Worm (Caenorhabditis elegans): ENCODE data around the gene C18B2.3.

C18B2.3 gene

DNA sequence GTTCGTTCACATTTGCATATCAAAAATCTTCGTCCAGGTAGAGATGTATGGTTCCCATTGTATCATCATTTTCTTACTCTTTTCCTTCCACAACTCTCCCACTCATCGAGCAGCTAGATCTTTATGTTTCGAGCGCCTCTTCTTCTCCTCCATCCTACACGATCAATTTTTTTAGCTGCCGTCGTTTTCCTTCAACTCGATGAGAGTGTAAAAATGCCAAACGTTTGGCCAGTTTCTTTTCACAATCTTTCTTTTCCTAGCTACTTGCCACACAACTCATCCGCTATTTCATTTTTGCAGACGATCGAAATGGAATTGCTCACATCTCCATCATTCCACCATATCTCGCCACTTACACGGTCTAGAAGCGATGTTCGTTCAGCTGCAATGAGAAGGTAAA, at the start of gene C18B2.3:
Gene C18B2.3, plus strand, starts transcription at position 301 of the 400 bp plus-strand sequence.
- TF ChIP-seq ceh-13 (GFP tag; optimal IDR thresholded peaks at IDR 0.05) (no peak), ets-7 (tag; optimal IDR thresholded peaks at IDR 0.05) (no peak), hnd-1 (tag; optimal IDR thresholded peaks at IDR 0.05) (no peak), tbx-11 (GFP tag; IDR thresholded peaks at IDR 0.05) (no peak)

DNA sequence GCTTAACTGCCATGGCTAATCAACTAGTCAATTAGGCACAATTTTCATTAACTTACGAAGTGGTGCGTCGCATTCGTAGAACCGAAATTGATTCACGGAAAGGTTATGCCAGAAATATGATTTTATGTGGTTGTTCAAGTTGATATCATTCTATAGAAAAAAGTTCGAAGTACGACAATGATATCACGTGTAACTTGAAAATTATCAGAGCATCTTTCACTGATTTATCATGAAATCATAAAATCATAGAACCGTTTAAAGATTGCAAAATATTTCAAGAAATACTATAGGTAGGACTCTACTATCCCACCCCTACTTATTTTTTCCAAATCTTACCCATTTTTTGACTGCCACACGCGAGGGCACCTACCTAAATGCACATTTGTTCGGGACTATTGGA, 48.7 kb upstream of the C18B2.3 start:
- TF ChIP-seq F13C5.2 (tag; optimal IDR thresholded peaks at IDR 0.05): no peak
- TF ChIP-seq hnd-1 (tag; optimal IDR thresholded peaks at IDR 0.05): no peak
- no peak for TF ChIP-seq hmg-4 (GFP tag; optimal IDR thresholded peaks at IDR 0.05)

DNA sequence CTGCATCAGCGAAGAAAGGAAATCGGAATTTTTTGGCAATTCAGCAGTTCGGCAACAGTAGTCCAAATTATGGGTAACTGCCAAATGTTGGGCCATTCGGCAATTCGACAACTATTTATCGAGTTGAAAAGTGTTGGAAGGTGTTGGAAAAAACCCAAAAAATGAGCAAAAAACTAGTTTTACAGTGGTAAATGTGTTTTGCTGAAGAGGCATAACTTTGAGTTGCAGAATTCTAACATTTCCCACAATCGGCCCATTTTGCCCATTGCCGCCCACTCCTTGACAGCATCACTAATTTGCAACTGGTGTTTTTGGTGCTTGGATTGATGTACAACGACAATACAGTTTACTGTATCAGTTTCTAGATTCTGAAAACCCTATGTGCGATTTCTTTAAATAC, 47.9 kb upstream of the C18B2.3 start:
- TF ChIP-seq tra-4 (tag; optimal IDR thresholded peaks at IDR 0.05) (no peak), hmbx-1 (tag; optimal IDR thresholded peaks at IDR 0.05) (no peak), ama-1 (optimal IDR thresholded peaks at IDR 0.05) (no peak), F13C5.2 (tag; optimal IDR thresholded peaks at IDR 0.05) (no peak), sea-1 (GFP tag; conservative IDR thresholded peaks at IDR 0.05) (no peak), hnd-1 (tag; optimal IDR thresholded peaks at IDR 0.05) (no peak), ceh-13 (GFP tag; optimal IDR thresholded peaks at IDR 0.05) (no peak), ceh-36 (tag; optimal IDR thresholded peaks at IDR 0.05) (no peak)

DNA sequence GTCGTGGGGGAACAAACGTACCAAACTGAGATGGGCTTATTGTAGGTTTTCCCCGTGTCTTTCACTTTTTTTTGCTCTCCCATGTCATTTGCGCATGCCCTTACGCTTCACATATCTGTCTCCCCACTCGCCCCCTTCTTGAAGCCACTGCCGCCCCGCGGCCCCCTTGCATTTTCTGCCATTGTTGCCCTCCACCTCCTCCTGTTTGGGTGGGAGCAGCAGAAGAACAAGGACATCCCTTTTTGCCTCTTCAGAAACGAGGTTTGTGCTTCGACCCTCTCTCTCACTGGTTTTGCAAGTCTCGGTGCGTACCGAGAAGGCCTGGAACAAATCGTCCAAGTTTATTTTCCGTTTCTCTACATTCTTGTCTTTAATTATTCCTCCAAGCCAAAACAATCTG, 47.5 kb upstream of the C18B2.3 start:
- TF ChIP-seq tra-4 (tag; optimal IDR thresholded peaks at IDR 0.05) (no peak), F13C5.2 (tag; optimal IDR thresholded peaks at IDR 0.05) (no peak), ceh-36 (tag; optimal IDR thresholded peaks at IDR 0.05) (no peak)

DNA sequence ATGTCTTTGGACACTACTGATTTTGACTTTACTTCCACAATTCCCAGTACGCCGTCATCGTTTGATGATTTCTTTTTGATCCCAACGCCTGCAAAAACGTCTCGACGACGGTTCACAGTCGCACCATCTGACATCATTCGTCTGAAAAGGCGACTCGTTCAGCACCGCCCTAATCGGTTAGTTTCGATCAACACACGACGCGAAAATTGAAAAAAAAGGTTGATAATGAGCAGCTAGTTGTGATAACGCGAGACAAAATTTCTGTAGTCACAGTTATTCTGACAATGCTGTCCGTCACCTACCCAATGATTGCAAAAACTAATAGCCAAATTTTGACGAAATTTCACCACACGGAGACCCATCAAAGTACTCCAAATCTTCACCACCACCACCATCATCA, 45.7 kb upstream of the C18B2.3 start:
- TF ChIP-seq hmbx-1 (tag; optimal IDR thresholded peaks at IDR 0.05): no peak
- TF ChIP-seq scrt-1 (GFP tag; IDR thresholded peaks at IDR 0.05): no peak
- no peak for TF ChIP-seq ets-7 (tag; optimal IDR thresholded peaks at IDR 0.05)
- TF ChIP-seq hmg-4 (GFP tag; optimal IDR thresholded peaks at IDR 0.05): no peak
- TF ChIP-seq pes-1 (GFP tag; IDR thresholded peaks at IDR 0.05): no peak
- no peak for TF ChIP-seq flt-1 (GFP tag; IDR thresholded peaks at IDR 0.05)

DNA sequence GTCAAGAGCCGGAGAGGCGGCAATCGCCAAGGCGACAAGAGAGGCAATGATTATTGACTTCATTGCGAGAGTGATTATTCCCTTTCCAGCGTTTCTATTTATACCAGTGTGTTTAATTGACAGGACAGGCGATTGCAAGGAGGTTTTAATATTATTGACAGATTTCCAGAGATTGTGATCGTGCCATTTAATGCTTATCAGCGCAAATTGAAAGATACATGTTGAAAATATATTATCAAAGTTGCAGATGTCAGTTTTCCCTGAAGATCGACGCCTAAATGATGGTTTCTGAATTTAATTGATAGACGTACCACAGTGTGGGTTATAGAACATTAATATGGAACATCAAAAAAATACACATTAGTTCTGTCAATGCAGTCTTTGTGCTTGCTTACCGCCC, 37.7 kb upstream of the C18B2.3 start, which contains the start of gene vit-4:
Gene vit-4, minus strand, starts transcription at position 63 of the 400 bp plus-strand sequence.
- no peak for TF ChIP-seq scrt-1 (GFP tag; IDR thresholded peaks at IDR 0.05)
- no peak for TF ChIP-seq sea-1 (GFP tag; conservative IDR thresholded peaks at IDR 0.05)
- no peak for TF ChIP-seq hnd-1 (tag; optimal IDR thresholded peaks at IDR 0.05)
- TF ChIP-seq pes-1 (GFP tag; IDR thresholded peaks at IDR 0.05): no peak
- TF ChIP-seq B0310.2 (tag; optimal IDR thresholded peaks at IDR 0.05): no peak
- TF ChIP-seq tbx-37 (GFP tag; conservative IDR thresholded peaks at IDR 0.05): no peak

DNA sequence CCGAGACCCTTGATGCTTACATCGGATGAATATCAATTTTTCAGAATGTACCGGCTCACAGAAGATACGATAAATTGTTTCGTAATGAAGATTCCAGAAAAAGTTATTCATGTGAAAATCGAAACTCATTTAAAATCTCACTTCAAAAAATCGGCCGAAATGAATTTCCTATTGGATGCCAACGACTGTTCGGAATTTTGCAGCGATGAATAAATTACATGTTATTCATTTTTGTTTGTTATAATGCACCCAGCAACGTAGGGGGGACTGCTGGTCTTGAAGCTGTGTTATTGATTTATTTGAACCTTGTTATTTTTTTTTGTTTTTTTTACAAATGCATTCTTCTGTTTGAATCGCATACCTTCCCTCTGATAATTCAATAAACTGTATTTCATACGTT, 34.8 kb upstream of the C18B2.3 start:
- TF ChIP-seq hmbx-1 (tag; optimal IDR thresholded peaks at IDR 0.05): no peak
- TF ChIP-seq ets-7 (tag; optimal IDR thresholded peaks at IDR 0.05): no peak
- no peak for TF ChIP-seq aly-1 (tag; optimal IDR thresholded peaks at IDR 0.05)
- TF ChIP-seq ceh-36 (tag; optimal IDR thresholded peaks at IDR 0.05): no peak
- TF ChIP-seq tra-4 (tag; optimal IDR thresholded peaks at IDR 0.05): no peak

DNA sequence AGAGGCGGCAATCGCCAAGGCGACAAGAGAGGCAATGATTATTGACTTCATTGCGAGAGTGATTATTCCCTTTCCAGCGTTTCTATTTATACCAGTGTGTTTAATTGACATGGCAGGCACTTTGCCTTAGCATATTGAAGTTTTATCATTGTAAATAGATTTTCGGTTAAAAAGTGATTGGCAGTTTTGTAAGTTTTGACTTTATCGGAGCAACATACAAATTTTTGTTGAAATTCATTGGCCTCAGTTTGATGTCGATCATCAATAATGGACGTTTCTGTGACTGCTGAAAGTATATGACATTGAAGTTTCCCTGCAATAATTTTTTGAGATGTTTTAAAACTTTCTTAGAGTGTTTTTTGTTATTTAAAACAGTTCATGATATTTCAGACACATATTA, 29.1 kb upstream of the C18B2.3 start, which contains the start of gene vit-3:
Gene vit-3, minus strand, starts transcription at position 60 of the 400 bp plus-strand sequence.
- TF ChIP-seq tbx-37 (GFP tag; conservative IDR thresholded peaks at IDR 0.05): no peak
- TF ChIP-seq hnd-1 (tag; optimal IDR thresholded peaks at IDR 0.05): no peak
- no peak for TF ChIP-seq ama-1 (optimal IDR thresholded peaks at IDR 0.05)
- no peak for TF ChIP-seq ceh-36 (tag; optimal IDR thresholded peaks at IDR 0.05)
- no peak for TF ChIP-seq hmbx-1 (tag; optimal IDR thresholded peaks at IDR 0.05)
- no peak for TF ChIP-seq sea-1 (GFP tag; conservative IDR thresholded peaks at IDR 0.05)
- no peak for TF ChIP-seq F13C5.2 (tag; optimal IDR thresholded peaks at IDR 0.05)
- no peak for TF ChIP-seq tbx-11 (GFP tag; IDR thresholded peaks at IDR 0.05)
- no peak for TF ChIP-seq ets-7 (tag; optimal IDR thresholded peaks at IDR 0.05)
- TF ChIP-seq B0310.2 (tag; optimal IDR thresholded peaks at IDR 0.05): no peak
- TF ChIP-seq pes-1 (GFP tag; IDR thresholded peaks at IDR 0.05): no peak

DNA sequence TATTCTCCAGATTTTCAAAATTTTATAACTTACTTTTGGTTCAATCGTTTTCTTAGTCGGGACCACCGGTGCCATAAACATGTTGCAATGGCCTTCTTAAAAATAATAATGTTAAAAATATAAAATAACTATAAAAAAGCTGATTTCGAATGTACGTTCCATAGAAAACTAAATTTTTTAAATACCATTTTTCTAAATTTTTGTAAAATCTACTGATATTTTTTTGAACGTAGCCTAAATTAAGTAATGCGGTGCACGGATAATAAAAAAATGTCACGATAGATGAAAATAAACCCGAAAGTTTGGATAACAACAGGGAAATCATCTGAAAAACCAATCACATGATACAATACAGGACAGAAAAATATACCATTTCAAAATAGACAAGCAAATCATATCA, 28.1 kb upstream of the C18B2.3 start, which contains the start of gene T27A10.5:
Gene T27A10.5, minus strand, starts transcription at position 101 of the 400 bp plus-strand sequence.
- no peak for TF ChIP-seq tbx-37 (GFP tag; conservative IDR thresholded peaks at IDR 0.05)
- no peak for TF ChIP-seq B0310.2 (tag; optimal IDR thresholded peaks at IDR 0.05)
- TF ChIP-seq tra-4 (tag; optimal IDR thresholded peaks at IDR 0.05): no peak
- TF ChIP-seq hmg-4 (GFP tag; optimal IDR thresholded peaks at IDR 0.05): no peak
- TF ChIP-seq hmbx-1 (tag; optimal IDR thresholded peaks at IDR 0.05): no peak
- no peak for TF ChIP-seq ceh-36 (tag; optimal IDR thresholded peaks at IDR 0.05)
- no peak for TF ChIP-seq F13C5.2 (tag; optimal IDR thresholded peaks at IDR 0.05)
- TF ChIP-seq sea-1 (GFP tag; conservative IDR thresholded peaks at IDR 0.05): no peak

DNA sequence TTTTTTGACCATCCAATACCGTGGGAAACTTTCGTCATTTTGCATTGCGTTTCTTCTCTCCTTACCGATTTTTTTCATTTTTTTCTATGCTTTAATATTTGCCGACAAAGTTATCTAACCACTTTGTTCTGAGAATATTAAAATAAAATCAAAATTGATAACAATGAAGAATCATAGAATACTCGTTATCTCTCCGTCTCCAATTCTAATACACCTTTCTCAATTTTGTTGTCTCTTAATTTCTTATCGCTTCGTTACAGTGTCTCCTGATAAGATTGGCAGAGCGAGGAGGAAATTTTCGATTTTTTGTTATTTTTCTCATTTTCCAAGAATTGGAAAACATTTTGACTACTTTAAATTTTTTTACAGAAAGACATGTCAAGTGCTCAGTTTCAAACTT, 25.4 kb upstream of the C18B2.3 start, which contains the start of gene ckc-1:
Gene ckc-1, plus strand, starts transcription at position 368 of the 400 bp plus-strand sequence.
- no peak for TF ChIP-seq tbx-11 (GFP tag; IDR thresholded peaks at IDR 0.05)
- TF ChIP-seq hmbx-1 (tag; optimal IDR thresholded peaks at IDR 0.05): no peak
- TF ChIP-seq B0310.2 (tag; optimal IDR thresholded peaks at IDR 0.05): no peak
- TF ChIP-seq F13C5.2 (tag; optimal IDR thresholded peaks at IDR 0.05): no peak
- TF ChIP-seq hmg-4 (GFP tag; optimal IDR thresholded peaks at IDR 0.05): no peak
- no peak for TF ChIP-seq aly-1 (tag; optimal IDR thresholded peaks at IDR 0.05)
- TF ChIP-seq flt-1 (GFP tag; IDR thresholded peaks at IDR 0.05): no peak
- TF ChIP-seq ceh-36 (tag; optimal IDR thresholded peaks at IDR 0.05): no peak
- TF ChIP-seq pes-1 (GFP tag; IDR thresholded peaks at IDR 0.05): no peak
- no peak for TF ChIP-seq sea-1 (GFP tag; conservative IDR thresholded peaks at IDR 0.05)
- no peak for TF ChIP-seq tra-4 (tag; optimal IDR thresholded peaks at IDR 0.05)
- TF ChIP-seq scrt-1 (GFP tag; IDR thresholded peaks at IDR 0.05): no peak
- no peak for TF ChIP-seq ceh-13 (GFP tag; optimal IDR thresholded peaks at IDR 0.05)
- TF ChIP-seq ama-1 (optimal IDR thresholded peaks at IDR 0.05): no peak
- TF ChIP-seq hnd-1 (tag; optimal IDR thresholded peaks at IDR 0.05): no peak
- no peak for TF ChIP-seq ets-7 (tag; optimal IDR thresholded peaks at IDR 0.05)
